Worm (Caenorhabditis elegans) whole organism, midembryonic: ENCODE data around the gene F11E6.11.

Experiments
- T22C8.4 ChIP-seq: fragments of 200-800 bp; sonication (Bioruptor generic); IDR thresholded peaks from 2 replicates; pipeline ENCODE4 v1.3.6; 2022; ENCODE audit warnings: missing genetic modification characterization, missing compliant biosample characterization
- flt-1 ChIP-seq: fragments of 200-800 bp; sonication (Bioruptor generic); IDR thresholded peaks from 2 replicates; pipeline ENCODE4 v1.3.6; 2022; ENCODE audit warnings: missing genetic modification characterization, missing compliant biosample characterization
- klf-2 ChIP-seq: fragments of 200-800 bp; sonication (Bioruptor generic); conservative IDR thresholded peaks from 2 replicates; pipeline ENCODE4 v1.3.6; 2022; ENCODE audit warnings: missing genetic modification reagents, missing genetic modification characterization, missing compliant biosample characterization
- tab-1 ChIP-seq: fragments of 200-800 bp; sonication (Bioruptor generic); IDR thresholded peaks from 2 replicates; pipeline ENCODE4 v1.3.6; 2022; ENCODE audit warnings: missing genetic modification characterization, missing compliant biosample characterization

DNA sequence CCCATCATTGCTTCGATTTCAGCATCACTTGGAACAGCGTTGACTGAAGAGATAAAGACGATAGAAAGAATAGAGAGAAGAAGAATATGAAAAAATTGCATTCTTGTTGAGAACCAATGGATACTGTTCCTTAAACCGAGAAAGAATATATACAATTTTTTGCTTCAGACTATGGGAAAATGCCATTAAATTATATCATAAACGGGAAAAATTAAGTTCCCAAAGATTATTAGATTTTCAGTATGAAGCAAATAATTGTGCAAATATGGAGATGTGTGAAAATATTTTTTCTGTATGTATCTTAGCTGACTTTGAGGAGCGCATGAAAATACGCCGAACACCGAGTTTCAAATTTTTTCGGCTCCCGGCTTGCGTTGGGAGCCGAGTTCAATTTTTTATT is 35.1 kb upstream of the F11E6.11 start, which contains the start of gene T02D1.9:
- TF ChIP-seq T22C8.4 (GFP tag; lab: Robert Waterston, UW) (no peak), tab-1 (no peak), klf-2 (GFP tag; lab: Robert Waterston, UW) (no peak), flt-1 (GFP tag; lab: Robert Waterston, UW) (no peak)
